Worm (Caenorhabditis elegans) whole organism, early embryonic: ENCODE measurements around the gene C13E3.1.

Source experiments
- ama-1 ChIP-seq: fragments of 150-350 bp; optimal IDR thresholded peaks from 2 replicates; lab custom pipeline; 2014
- pes-1 ChIP-seq: fragments of 200-800 bp; sonication (Bioruptor generic); IDR thresholded peaks from 2 replicates; pipeline ENCODE4 v1.3.6; 2022; ENCODE audit warnings: missing genetic modification reagents, missing genetic modification characterization, missing compliant biosample characterization

ce11 chrX:8879349-8879748 is 13.6 kb upstream of the C13E3.1 start, which contains the start of gene C06E2.2:
- TF ChIP-seq pes-1 (no peak), ama-1 (lab: Kevin White, UChicago) (no peak)
